Fruit fly (Drosophila melanogaster): ENCODE data around the gene Stim.

DNA sequence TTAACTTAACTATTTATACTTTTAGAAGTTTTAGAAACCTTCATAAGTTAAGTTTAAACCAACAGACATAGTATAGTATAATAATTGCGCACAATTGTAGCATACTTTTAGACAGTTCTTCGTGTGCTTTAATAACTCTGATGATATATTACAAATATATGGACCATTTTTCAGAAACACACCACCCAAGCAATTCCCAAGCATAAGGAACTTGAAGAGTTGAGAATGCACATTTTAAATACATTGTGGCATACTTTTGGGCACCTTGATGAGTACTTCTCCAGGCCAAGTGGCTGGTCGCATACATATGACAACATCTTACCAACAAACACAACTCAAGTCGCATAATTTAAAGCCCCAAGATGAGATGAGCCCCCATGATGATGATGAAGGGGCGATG lies 29.3 kb upstream of the Stim start:
- TF ChIP-seq Hr4 (GFP tag; optimal IDR thresholded peaks at IDR 0.05): no peak
- no peak for TF ChIP-seq acj6 (GFP tag; optimal IDR thresholded peaks at IDR 0.05)
- TF ChIP-seq CG3919 (GFP tag; optimal IDR thresholded peaks at IDR 0.05): no peak
- no peak for TF ChIP-seq Gug (GFP tag; IDR thresholded peaks at IDR 0.05)
- TF ChIP-seq cyc (GFP tag; optimal IDR thresholded peaks at IDR 0.05): no peak
- no peak for TF ChIP-seq CG6792 (GFP tag; optimal IDR thresholded peaks at IDR 0.05)
- no peak for TF ChIP-seq CG4318 (GFP tag; optimal IDR thresholded peaks at IDR 0.05)
- no peak for TF ChIP-seq CG6854 (GFP tag; optimal IDR thresholded peaks at IDR 0.05)

All from whole organism, prepupa.